Worm (Caenorhabditis elegans) whole organism, L1 larva: ENCODE results near the gene alx-1.

Source experiments
- C34B4.2 ChIP-seq: sonication (generic microtip); optimal IDR thresholded peaks from 2 replicates; lab custom pipeline; 2017; ENCODE audit warnings: mild to moderate bottlenecking, missing genetic modification characterization, missing compliant biosample characterization
- Y116A8C.19 ChIP-seq: sonication (generic microtip); optimal IDR thresholded peaks from 2 replicates; lab custom pipeline; 2016; ENCODE audit warnings: missing compliant biosample characterization, missing genetic modification characterization, borderline replicate concordance
- alr-1 ChIP-seq: fragments of 200-800 bp; sonication (Bioruptor generic); optimal IDR thresholded peaks from 2 replicates; lab custom pipeline; 2018; ENCODE audit warnings: borderline replicate concordance, mild to moderate bottlenecking, missing genetic modification characterization, missing compliant biosample characterization
- blmp-1 ChIP-seq: fragments of 150-350 bp; optimal IDR thresholded peaks from 2 replicates; lab custom pipeline; 2014; ENCODE audit warnings: missing biosample characterization, missing genetic modification characterization
- ceh-88 ChIP-seq: fragments of 200-800 bp; sonication (Bioruptor generic); IDR thresholded peaks from 2 replicates; pipeline ENCODE4 v1.3.6; 2022; ENCODE audit warnings: missing genetic modification characterization, missing compliant biosample characterization
- ceh-90 ChIP-seq: sonication (generic microtip); optimal IDR thresholded peaks from 2 replicates; lab custom pipeline; 2016; ENCODE audit warnings: missing genetic modification characterization, missing compliant biosample characterization
- dsc-1 ChIP-seq: sonication (generic microtip); optimal IDR thresholded peaks from 2 replicates; lab custom pipeline; 2016; ENCODE audit warnings: mild to moderate bottlenecking, missing genetic modification characterization, missing compliant biosample characterization
- egl-13 ChIP-seq: sonication (generic microtip); optimal IDR thresholded peaks from 2 replicates; lab custom pipeline; 2016; ENCODE audit warnings: missing genotype, missing genetic modification reagents, missing genetic modification characterization, missing compliant biosample characterization
- elt-2 ChIP-seq: sonication (generic microtip); optimal IDR thresholded peaks from 2 replicates; lab custom pipeline; 2016; ENCODE audit warnings: missing genetic modification characterization, mild to moderate bottlenecking, inconsistent platforms, missing compliant biosample characterization, missing genetic modification reagents
- elt-3 ChIP-seq, 6 experiments: fragments of 150-350 bp in 1 of 6; sonication (generic microtip); optimal IDR thresholded peaks; 2 replicates each; lab custom pipeline; 2017 to 2018; ENCODE audit warnings: missing biosample characterization in 6 of 6, missing genetic modification characterization in 6 of 6, inconsistent platforms in 1 of 6
- fkh-8 ChIP-seq: sonication (generic microtip); optimal IDR thresholded peaks from 2 replicates; lab custom pipeline; 2016; ENCODE audit warnings: mild to moderate bottlenecking, missing genetic modification characterization, missing compliant biosample characterization
- fos-1 ChIP-seq: fragments of 150-350 bp; optimal IDR thresholded peaks from 2 replicates; lab custom pipeline; 2014; ENCODE audit warnings: missing biosample characterization, missing genetic modification characterization
- hpl-2 ChIP-seq: fragments of 150-350 bp; optimal IDR thresholded peaks from 2 replicates; lab custom pipeline; 2014; ENCODE audit warnings: missing biosample characterization, missing genetic modification reagents, missing genetic modification characterization
- irx-1 ChIP-seq: sonication (generic microtip); optimal IDR thresholded peaks from 2 replicates; lab custom pipeline; 2016; ENCODE audit warnings: missing genetic modification characterization, missing compliant biosample characterization
- lin-15B ChIP-seq: fragments of 150-350 bp; sonication (generic microtip); optimal IDR thresholded peaks from 3 replicates; lab custom pipeline; 2014; ENCODE audit warnings: missing biosample characterization, missing genetic modification characterization
- lin-39 ChIP-seq: fragments of 150-350 bp; optimal IDR thresholded peaks from 2 replicates; lab custom pipeline; 2014; ENCODE audit warnings: missing biosample characterization, missing genetic modification reagents, missing genetic modification characterization
- lir-3 ChIP-seq: sonication (generic microtip); optimal IDR thresholded peaks from 2 replicates; lab custom pipeline; 2016; ENCODE audit warnings: mild to moderate bottlenecking, missing genetic modification characterization, moderate library complexity, missing compliant biosample characterization; ENCODE audit not compliant: poor library complexity
- mef-2 ChIP-seq: fragments of 150-350 bp; optimal IDR thresholded peaks from 2 replicates; lab custom pipeline; 2014; ENCODE audit warnings: missing biosample characterization, missing genetic modification characterization
- nhr-12 ChIP-seq: sonication (generic microtip); optimal IDR thresholded peaks from 2 replicates; lab custom pipeline; 2017; ENCODE audit warnings: missing biosample characterization, missing genetic modification characterization
- nhr-237 ChIP-seq: fragments of 150-350 bp; optimal IDR thresholded peaks from 2 replicates; lab custom pipeline; 2014; ENCODE audit warnings: missing biosample characterization, missing genetic modification characterization
- nhr-28 ChIP-seq: fragments of 150-350 bp; optimal IDR thresholded peaks from 2 replicates; lab custom pipeline; 2014; ENCODE audit warnings: missing biosample characterization, missing genetic modification characterization
- nhr-47 ChIP-seq: sonication (generic microtip); optimal IDR thresholded peaks from 2 replicates; lab custom pipeline; 2016; ENCODE audit warnings: mild to moderate bottlenecking, missing genetic modification characterization, moderate library complexity, missing compliant biosample characterization
- nhr-76 ChIP-seq: sonication (generic microtip); optimal IDR thresholded peaks from 2 replicates; lab custom pipeline; 2017; ENCODE audit warnings: missing biosample characterization, missing genetic modification characterization
- nhr-85 ChIP-seq: sonication (generic microtip); peaks from one replicate; lab custom pipeline; 2016; ENCODE audit warnings: missing genetic modification characterization, inconsistent platforms, missing compliant biosample characterization
- nhr-90 ChIP-seq: sonication (generic microtip); optimal IDR thresholded peaks from 2 replicates; lab custom pipeline; 2016; ENCODE audit warnings: mild to moderate bottlenecking, missing genetic modification characterization, missing compliant biosample characterization; ENCODE audit not compliant: poor library complexity
- pax-3 ChIP-seq: fragments of 200-800 bp; sonication (Bioruptor generic); optimal IDR thresholded peaks from 2 replicates; lab custom pipeline; 2018; ENCODE audit warnings: mild to moderate bottlenecking, missing genetic modification characterization, moderate library complexity, missing compliant biosample characterization
- pqm-1 ChIP-seq: sonication (generic microtip); optimal IDR thresholded peaks from 3 replicates; lab custom pipeline; 2017; ENCODE audit warnings: missing biosample characterization, missing genetic modification characterization
- rnt-1 ChIP-seq: sonication (generic microtip); optimal IDR thresholded peaks from 2 replicates; lab custom pipeline; 2016; ENCODE audit warnings: mild to moderate bottlenecking, missing genetic modification characterization, moderate library complexity, missing compliant biosample characterization
- sox-4 ChIP-seq: sonication (generic microtip); optimal IDR thresholded peaks from 2 replicates; lab custom pipeline; 2016; ENCODE audit warnings: missing genetic modification characterization, missing compliant biosample characterization
- sptf-1 ChIP-seq: fragments of 150-350 bp; optimal IDR thresholded peaks from 2 replicates; lab custom pipeline; 2014; ENCODE audit warnings: missing biosample characterization, missing genetic modification characterization
- sup-37 ChIP-seq: fragments of 200-800 bp; sonication (Bioruptor generic); optimal IDR thresholded peaks from 2 replicates; lab custom pipeline; 2018; ENCODE audit warnings: mild to moderate bottlenecking, missing genetic modification characterization, missing compliant biosample characterization
- swsn-7 ChIP-seq: sonication (generic microtip); optimal IDR thresholded peaks from 2 replicates; lab custom pipeline; 2016; ENCODE audit warnings: missing genetic modification characterization, missing compliant biosample characterization
- tbx-2 ChIP-seq: sonication (generic microtip); optimal IDR thresholded peaks from 2 replicates; lab custom pipeline; 2016; ENCODE audit warnings: missing genetic modification characterization, missing compliant biosample characterization
- unc-130 ChIP-seq: fragments of 150-350 bp; optimal IDR thresholded peaks from 2 replicates; lab custom pipeline; 2017; ENCODE audit warnings: missing biosample characterization, missing genetic modification characterization, inconsistent platforms
- unc-30 ChIP-seq: sonication (generic microtip); optimal IDR thresholded peaks from 2 replicates; lab custom pipeline; 2017; ENCODE audit warnings: missing biosample characterization, missing genetic modification characterization
- unc-62 ChIP-seq: fragments of 150-350 bp; optimal IDR thresholded peaks from 2 replicates; lab custom pipeline; 2014; ENCODE audit warnings: missing biosample characterization, missing genetic modification reagents, missing genetic modification characterization
- vab-15 ChIP-seq: sonication (generic microtip); optimal IDR thresholded peaks from 2 replicates; lab custom pipeline; 2017; ENCODE audit warnings: missing genotype, mild to moderate bottlenecking, missing genetic modification characterization, missing compliant biosample characterization
- xbp-1 ChIP-seq: sonication (generic microtip); optimal IDR thresholded peaks from 2 replicates; lab custom pipeline; 2016; ENCODE audit warnings: missing genetic modification characterization, missing compliant biosample characterization
- zag-1 ChIP-seq: fragments of 150-350 bp; optimal IDR thresholded peaks from 2 replicates; lab custom pipeline; 2014; ENCODE audit warnings: missing biosample characterization, missing genetic modification characterization
- ztf-11 ChIP-seq, 2 experiments: sonication (generic microtip); optimal IDR thresholded peaks; 2 replicates each; lab custom pipeline; 2016 to 2017; ENCODE audit warnings: missing genetic modification characterization in 2 of 2, missing biosample characterization in 1 of 2, missing compliant biosample characterization in 1 of 2
- ztf-4 ChIP-seq: fragments of 150-350 bp; optimal IDR thresholded peaks from 2 replicates; lab custom pipeline; 2014; ENCODE audit warnings: missing biosample characterization, missing genetic modification characterization

alx-1 gene

DNA sequence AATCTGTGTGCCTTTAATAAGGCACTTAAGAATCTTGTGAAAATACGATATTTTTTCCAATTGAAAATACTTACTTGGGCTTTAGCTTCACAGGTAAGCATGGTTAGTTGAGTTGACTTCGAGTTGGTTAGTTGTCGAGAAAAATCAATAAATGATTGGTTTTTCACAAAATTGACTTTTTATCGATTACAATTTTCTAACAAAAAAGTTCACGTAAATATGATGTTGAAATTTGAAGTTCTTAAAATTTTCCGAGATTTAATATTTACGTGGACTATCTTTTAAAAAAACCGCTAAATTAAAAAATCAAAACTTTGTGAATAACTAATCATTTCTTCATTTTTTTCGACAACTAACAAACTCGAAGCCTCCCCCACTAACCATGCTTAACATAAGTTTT is 36.4 kb upstream of the alx-1 start, which contains the start of gene F40F12.3:
Gene F40F12.3 (minus strand): TSS at position 101 of the 400 bp plus-strand sequence.
- no peak for TF ChIP-seq lin-39 (tag; lab: Kevin White, UChicago)
- no peak for TF ChIP-seq pqm-1 (tag; lab: Kevin White, UChicago)
- no peak for TF ChIP-seq sox-4 (tag; lab: Kevin White, UChicago)
- TF ChIP-seq ztf-11 (tag; optimal IDR thresholded peaks at IDR 0.05; lab: Kevin White, UChicago), result no peak
- TF ChIP-seq unc-30 (tag; lab: Kevin White, UChicago), result no peak
- TF ChIP-seq nhr-90, result no peak
- no peak for TF ChIP-seq fkh-8 (tag; lab: Kevin White, UChicago)
- TF ChIP-seq sptf-1 (tag; lab: Kevin White, UChicago), result no peak
- TF ChIP-seq, all 84 proteins: peak for 0

- no peak for TF ChIP-seq C34B4.2 (tag; lab: Kevin White, UChicago)
- TF ChIP-seq sup-37, result no peak
- TF ChIP-seq mef-2, result no peak
- no peak for TF ChIP-seq irx-1 (tag; lab: Kevin White, UChicago)
- TF ChIP-seq zag-1 (tag; lab: Kevin White, UChicago), result no peak
- TF ChIP-seq unc-130 (tag; lab: Kevin White, UChicago), result no peak
- TF ChIP-seq nhr-47, result no peak
- TF ChIP-seq pax-3, result no peak
- TF ChIP-seq nhr-237 (tag; lab: Kevin White, UChicago), result no peak
- TF ChIP-seq Y116A8C.19 (tag; lab: Kevin White, UChicago), result no peak
- TF ChIP-seq ztf-4, result no peak
- TF ChIP-seq xbp-1, result no peak
- TF ChIP-seq dsc-1 (tag; lab: Kevin White, UChicago), result no peak
- TF ChIP-seq egl-13, result no peak
- TF ChIP-seq swsn-7 (tag; lab: Kevin White, UChicago), result no peak
- TF ChIP-seq tbx-2 (tag; lab: Kevin White, UChicago), result no peak
- no peak for TF ChIP-seq nhr-90
- TF ChIP-seq vab-15, result no peak
- TF ChIP-seq, all 84 proteins: peak for 0
These were observed 34.8 kb upstream of the alx-1 start for ce11 chrIII:9922310-9922709.

DNA sequence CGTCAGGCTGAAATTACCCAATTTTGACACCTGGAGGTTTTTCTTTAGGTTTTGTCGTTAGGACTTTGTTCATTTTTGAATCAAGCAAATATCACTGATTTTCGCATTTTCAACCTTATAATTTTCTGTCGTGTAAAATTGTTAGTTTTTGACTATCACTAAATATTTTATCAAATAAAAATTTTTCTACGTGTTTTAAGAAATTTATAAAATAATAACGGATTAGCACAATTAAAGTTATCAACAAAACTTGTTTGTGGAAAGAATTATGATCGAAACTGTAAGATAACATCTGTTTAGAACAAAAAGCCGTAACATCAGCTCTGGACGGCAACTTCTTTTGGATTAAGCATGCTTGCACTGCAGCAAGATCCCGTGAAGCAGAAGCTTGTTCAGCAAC is 34.3 kb upstream of the alx-1 start, which contains the start of gene cbp-2:
Gene cbp-2 (plus strand): TSS at position 301 of the 400 bp plus-strand sequence.
- TF ChIP-seq hpl-2 (GFP tag; lab: Kevin White, UChicago) (no peak), lir-3 (no peak), tbx-2 (tag; lab: Kevin White, UChicago) (no peak), alr-1 (tag; lab: Kevin White, UChicago) (no peak), nhr-28 (tag; lab: Kevin White, UChicago) (no peak), nhr-12 (no peak), ceh-90 (tag; lab: Kevin White, UChicago) (no peak), vab-15 (no peak), blmp-1 (tag; lab: Kevin White, UChicago) (no peak), zag-1 (tag; lab: Kevin White, UChicago) (no peak), pqm-1 (tag; lab: Kevin White, UChicago) (no peak), elt-3 (tag; optimal IDR thresholded peaks at IDR 0.05; lab: Kevin White, UChicago) (no peak)

ce11 chrIII:9926650-9927049 is 30.5 kb upstream of the alx-1 start, which contains the start of gene ttr-3:
Gene ttr-3, minus strand, starts transcription at chrIII:9926750.
- TF ChIP-seq nhr-47 (no peak), lin-15B (no peak), nhr-28 (tag; lab: Kevin White, UChicago) (no peak), rnt-1 (tag; lab: Kevin White, UChicago) (no peak), unc-62 (GFP tag; lab: Kevin White, UChicago) (no peak), elt-2 (tag; lab: Kevin White, UChicago) (no peak), nhr-85 (no peak), fos-1 (no peak), pqm-1 (tag; lab: Kevin White, UChicago) (no peak), ceh-88 (GFP tag; lab: Robert Waterston, UW) (no peak), nhr-76 (tag; lab: Kevin White, UChicago) (no peak)
